ENCODE assay signal across 2 fruit fly cellular contexts in genomic region chr3L:1967452-1968310, dm6.
TF ChIP-seq lines count a peak whose summit lies in the region.

No protein-coding gene starts in this region.

TF ChIP-seq in whole organism, embryonic, 481 proteins besides CTCF, POLR2A, EP300 and RAD21 (continued from another document):
- TF ChIP-seq CG31224 (GFP tag; IDR thresholded peaks at IDR 0.05; lab: Robert Waterston, UW) (0 out of 2 replicates have a peak, but pooled peaks have one; percentile 14), Fer1 (GFP tag; optimal IDR thresholded peaks at IDR 0.05; lab: Kevin White, UChicago) (peak; percentile 6), CG34376 (GFP tag; optimal IDR thresholded peaks at IDR 0.05; lab: Kevin White, UChicago) (peak; percentile 84), bsh (GFP tag; optimal IDR thresholded peaks at IDR 0.05; lab: Kevin White, UChicago) (peak in 1 of 2 experiments; percentile 5), sens-2 (GFP tag; IDR thresholded peaks at IDR 0.05; lab: Robert Waterston, UW) (peak; percentile 38; the same call in 1 of the 2 replicates), CG7372 (GFP tag; IDR thresholded peaks at IDR 0.05; lab: Robert Waterston, UW) (0 out of 2 replicates have a peak, but pooled peaks have one; percentile 33), Scr (GFP tag; IDR thresholded peaks at IDR 0.05; lab: Robert Waterston, UW; ENCODE audit: partially characterized antibody) (0 out of 2 replicates have a peak, but pooled peaks have one; percentile 22), nom (GFP tag; optimal IDR thresholded peaks at IDR 0.05; lab: Kevin White, UChicago) (peak; percentile 40), CG3281 (GFP tag; optimal IDR thresholded peaks at IDR 0.05; lab: Kevin White, UChicago) (no peak), Dll (GFP tag; IDR thresholded peaks at IDR 0.05; lab: Robert Waterston, UW; ENCODE audit: partially characterized antibody) (peak; percentile 60; the same call in 1 of the 4 replicates), CG2199 (GFP tag; IDR thresholded peaks at IDR 0.05; lab: Robert Waterston, UW) (0 out of 3 replicates have a peak, but pooled peaks have one; percentile 63), Dbx (GFP tag; IDR thresholded peaks at IDR 0.05; lab: Robert Waterston, UW) (0 out of 3 replicates have a peak, but pooled peaks have one; percentile 15), Side (GFP tag; optimal IDR thresholded peaks at IDR 0.05; lab: Kevin White, UChicago) (no peak), pfk (GFP tag; optimal IDR thresholded peaks at IDR 0.05; lab: Kevin White, UChicago) (no peak), phol (tag; optimal IDR thresholded peaks at IDR 0.05; lab: Kevin White, UChicago) (no peak), sim (GFP tag; IDR thresholded peaks at IDR 0.05; lab: Robert Waterston, UW) (peak; percentile 18; the same call in 1 of the 2 replicates), CG9876 (GFP tag; optimal IDR thresholded peaks at IDR 0.05; lab: Kevin White, UChicago) (no peak), CG3163 (GFP tag; optimal IDR thresholded peaks at IDR 0.05; lab: Kevin White, UChicago) (peak; percentile 97), CG9215 (GFP tag; IDR thresholded peaks at IDR 0.05; lab: Robert Waterston, UW) (no peak), crol (GFP tag; IDR thresholded peaks at IDR 0.05; lab: Robert Waterston, UW) (peak; percentile 61; the same call in 1 of the 2 replicates), Lhr (GFP tag; optimal IDR thresholded peaks at IDR 0.05; lab: Kevin White, UChicago) (no peak), CG8290 (GFP tag; optimal IDR thresholded peaks at IDR 0.05; lab: Kevin White, UChicago) (no peak), CG8290 (tag; optimal IDR thresholded peaks at IDR 0.05; lab: Kevin White, UChicago) (peak in 1 of 2 experiments; percentile 49), BtbVII (GFP tag; optimal IDR thresholded peaks at IDR 0.05; lab: Kevin White, UChicago) (peak; percentile 63), Jarid2 (GFP tag; optimal IDR thresholded peaks at IDR 0.05; lab: Kevin White, UChicago) (peak; percentile 35), Hr78 (GFP tag; optimal IDR thresholded peaks at IDR 0.05; lab: Kevin White, UChicago) (peak in 1 of 2 experiments; percentile 67), grn (GFP tag; optimal IDR thresholded peaks at IDR 0.05; lab: Kevin White, UChicago) (peak; percentile 77), GATAe (GFP tag; conservative IDR thresholded peaks at IDR 0.05; lab: Robert Waterston, UW) (peak; percentile 38; the same call in 1 of the 2 replicates), CG10543 (GFP tag; optimal IDR thresholded peaks at IDR 0.05; lab: Kevin White, UChicago) (peak; percentile 91), gro (GFP tag; optimal IDR thresholded peaks at IDR 0.05; lab: Kevin White, UChicago) (no peak), HmgZ (tag; optimal IDR thresholded peaks at IDR 0.05; lab: Kevin White, UChicago) (peak; percentile 38), CG13894 (tag; optimal IDR thresholded peaks at IDR 0.05; lab: Kevin White, UChicago) (peak; percentile 43), CG12769 (tag; optimal IDR thresholded peaks at IDR 0.05; lab: Kevin White, UChicago) (peak; percentile 74), exex (tag; optimal IDR thresholded peaks at IDR 0.05; lab: Kevin White, UChicago) (peak; percentile 87), Trl (optimal IDR thresholded peaks at IDR 0.05; lab: Kevin White, UChicago) (peak; percentile 66 to 95), Trl (GFP tag; optimal IDR thresholded peaks at IDR 0.05; lab: Kevin White, UChicago) (no peak), slbo (GFP tag; IDR thresholded peaks at IDR 0.05; lab: Robert Waterston, UW) (0 out of 2 replicates have a peak, but pooled peaks have one; percentile 19), CrebB (tag; optimal IDR thresholded peaks at IDR 0.05; lab: Kevin White, UChicago) (peak; percentile 4), sob (GFP tag; IDR thresholded peaks at IDR 0.05; lab: Robert Waterston, UW) (peak; percentile 17; the same call in 1 of the 2 replicates), en (GFP tag; optimal IDR thresholded peaks at IDR 0.05; lab: Kevin White, UChicago) (no peak), lab (GFP tag; optimal IDR thresholded peaks at IDR 0.05; lab: Kevin White, UChicago) (peak; percentile 51), da (GFP tag; optimal IDR thresholded peaks at IDR 0.05; lab: Kevin White, UChicago) (no peak), Bgb (GFP tag; IDR thresholded peaks at IDR 0.05; lab: Robert Waterston, UW; ENCODE audit: partially characterized antibody) (peak; percentile 36; the same call in 1 of the 2 replicates), CG3407 (GFP tag; optimal IDR thresholded peaks at IDR 0.05; lab: Kevin White, UChicago) (no peak), Med (GFP tag; lab: Kevin White, UChicago) (peak; percentile 70), B-H2 (GFP tag; optimal IDR thresholded peaks at IDR 0.05; lab: Kevin White, UChicago) (peak; percentile 14), Adf1 (GFP tag; IDR thresholded peaks at IDR 0.05; lab: Robert Waterston, UW) (peak; percentile 9; the same call in 1 of the 2 replicates), vvl (GFP tag; IDR thresholded peaks at IDR 0.05; lab: Robert Waterston, UW) (peak; percentile 54; the same call in 1 of the 2 replicates), sd (tag; optimal IDR thresholded peaks at IDR 0.05; lab: Kevin White, UChicago) (peak; percentile 67), CG11696 (GFP tag; IDR thresholded peaks at IDR 0.05; lab: Robert Waterston, UW) (0 out of 2 replicates have a peak, but pooled peaks have one; percentile 8)

TF ChIP-seq in whole organism, prepupa, 60 proteins besides CTCF, POLR2A, EP300 and RAD21 (continued from another document):
- peak; percentile 27 for TF ChIP-seq CG16779 (tag; optimal IDR thresholded peaks at IDR 0.05; lab: Kevin White, UChicago)
- TF ChIP-seq net (GFP tag; optimal IDR thresholded peaks at IDR 0.05; lab: Kevin White, UChicago) = no peak
- no peak for TF ChIP-seq CG8319 (GFP tag; optimal IDR thresholded peaks at IDR 0.05; lab: Kevin White, UChicago)
- no peak for TF ChIP-seq CG10669 (GFP tag; optimal IDR thresholded peaks at IDR 0.05; lab: Kevin White, UChicago)
- TF ChIP-seq lz (GFP tag; optimal IDR thresholded peaks at IDR 0.05; lab: Kevin White, UChicago) = no peak
- TF ChIP-seq CG8632 (GFP tag; optimal IDR thresholded peaks at IDR 0.05; lab: Kevin White, UChicago) = no peak
- no peak for TF ChIP-seq CG6276 (GFP tag; optimal IDR thresholded peaks at IDR 0.05; lab: Kevin White, UChicago)
- no peak for TF ChIP-seq Hr4 (GFP tag; optimal IDR thresholded peaks at IDR 0.05; lab: Kevin White, UChicago)
- no peak for TF ChIP-seq achi (GFP tag; optimal IDR thresholded peaks at IDR 0.05; lab: Kevin White, UChicago)
- TF ChIP-seq ss (GFP tag; optimal IDR thresholded peaks at IDR 0.05; lab: Kevin White, UChicago) = peak; percentile 33 to 77
- no peak for TF ChIP-seq Met (GFP tag; optimal IDR thresholded peaks at IDR 0.05; lab: Kevin White, UChicago)
- TF ChIP-seq Sox15 (GFP tag; optimal IDR thresholded peaks at IDR 0.05; lab: Kevin White, UChicago) = no peak
- TF ChIP-seq salr (GFP tag; optimal IDR thresholded peaks at IDR 0.05; lab: Kevin White, UChicago) = no peak
- TF ChIP-seq fkh (GFP tag; optimal IDR thresholded peaks at IDR 0.05; lab: Kevin White, UChicago) = peak; percentile 44
- no peak for TF ChIP-seq dac (GFP tag; optimal IDR thresholded peaks at IDR 0.05; lab: Kevin White, UChicago)
- TF ChIP-seq spab (GFP tag; optimal IDR thresholded peaks at IDR 0.05; lab: Kevin White, UChicago) = no peak
- no peak for TF ChIP-seq Ets21C (GFP tag; optimal IDR thresholded peaks at IDR 0.05; lab: Kevin White, UChicago)
- TF ChIP-seq CG7368 (GFP tag; optimal IDR thresholded peaks at IDR 0.05; lab: Kevin White, UChicago) = no peak
- no peak for TF ChIP-seq Ets96B (tag; optimal IDR thresholded peaks at IDR 0.05; lab: Kevin White, UChicago)
- peak; percentile 71 for TF ChIP-seq vri (GFP tag; optimal IDR thresholded peaks at IDR 0.05; lab: Kevin White, UChicago)
